Fruit fly (Drosophila melanogaster): ENCODE measurements around the gene CG14696.

DNA sequence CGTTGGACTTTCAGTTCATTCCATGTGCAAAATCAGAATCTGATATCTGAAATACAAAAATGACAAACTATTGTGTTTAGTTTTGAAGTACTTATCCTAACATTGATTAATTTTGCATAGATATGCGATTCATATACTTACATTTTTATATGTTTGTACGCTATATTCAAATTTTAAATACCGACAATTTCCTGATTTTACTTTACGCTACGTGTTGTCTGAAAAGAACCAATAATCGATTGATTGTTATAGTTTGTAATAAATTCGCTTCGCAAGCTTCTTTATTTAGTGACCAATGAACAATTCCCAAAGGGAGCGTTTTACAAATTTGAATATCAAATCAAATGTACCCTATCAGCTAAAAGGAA is 4.7 kb upstream of the CG14696 start, which contains the start of gene Ak3:
- TF ChIP-seq Dfd (GFP tag; optimal IDR thresholded peaks at IDR 0.05) (no peak), dsf (GFP tag; optimal IDR thresholded peaks at IDR 0.05; ENCODE audit: borderline replicate concordance) (no peak), CrebA (GFP tag; optimal IDR thresholded peaks at IDR 0.05; ENCODE audit: borderline replicate concordance) (no peak), h (GFP tag; optimal IDR thresholded peaks at IDR 0.05) (no peak), OdsH (GFP tag; optimal IDR thresholded peaks at IDR 0.05) (no peak), usp (GFP tag; optimal IDR thresholded peaks at IDR 0.05) (no peak), lola (GFP tag; optimal IDR thresholded peaks at IDR 0.05) (no peak), psq (GFP tag; optimal IDR thresholded peaks at IDR 0.05) (no peak), Abd-B (GFP tag; optimal IDR thresholded peaks at IDR 0.05) (no peak), jim (GFP tag; optimal IDR thresholded peaks at IDR 0.05) (no peak), sage (GFP tag; optimal IDR thresholded peaks at IDR 0.05) (no peak), CG32264 (GFP tag; optimal IDR thresholded peaks at IDR 0.05) (no peak)

Data from whole organism, wandering third instar larva.